Fruit fly (Drosophila melanogaster): Measurements from ENCODE around the gene CG14106.

- TF ChIP-seq usp (GFP tag; optimal IDR thresholded peaks at IDR 0.05) = no peak
- no peak for TF ChIP-seq CG15514 (GFP tag; optimal IDR thresholded peaks at IDR 0.05)
- TF ChIP-seq tio (GFP tag; optimal IDR thresholded peaks at IDR 0.05) = no peak
- TF ChIP-seq NC2β (GFP tag; optimal IDR thresholded peaks at IDR 0.05) = no peak
Measured at dm6 chr3L:13435170-13435727, 9.8 kb upstream of the CG14106 start, which contains the start of gene CG10713.
